Fruit fly (Drosophila melanogaster): ENCODE measurements around the gene CG5011.

The CG5011 gene

dm6 chr2L:1156592-1157249, 43.8 kb upstream of the CG5011 start (continued):
- TF ChIP-seq slou (GFP tag; optimal IDR thresholded peaks at IDR 0.05): no peak
- no peak for TF ChIP-seq Lpt (GFP tag; optimal IDR thresholded peaks at IDR 0.05)
- TF ChIP-seq al (GFP tag; IDR thresholded peaks at IDR 0.05): no peak
- TF ChIP-seq CG6765 (GFP tag; optimal IDR thresholded peaks at IDR 0.05): no peak
- TF ChIP-seq her (GFP tag; optimal IDR thresholded peaks at IDR 0.05): no peak
- TF ChIP-seq Hr39 (optimal IDR thresholded peaks at IDR 0.05): no peak
- TF ChIP-seq Nf-YB (GFP tag; optimal IDR thresholded peaks at IDR 0.05): no peak
- no peak for TF ChIP-seq Sry-δ (GFP tag; optimal IDR thresholded peaks at IDR 0.05)

- TF ChIP-seq CG7839 (tag; optimal IDR thresholded peaks at IDR 0.05) (no peak), zfh1 (GFP tag; IDR thresholded peaks at IDR 0.05) (no peak), slbo (GFP tag; IDR thresholded peaks at IDR 0.05) (0 out of 2 replicates have a peak, but pooled peaks have one; percentile 8), CG10431 (GFP tag; optimal IDR thresholded peaks at IDR 0.05) (no peak), z (GFP tag; IDR thresholded peaks at IDR 0.05) (peak; percentile 47; the same call in 1 of the 3 replicates), kah (GFP tag; optimal IDR thresholded peaks at IDR 0.05) (no peak), CG1603 (tag; optimal IDR thresholded peaks at IDR 0.05) (no peak), CG16863 (GFP tag; optimal IDR thresholded peaks at IDR 0.05) (no peak), ci (GFP tag; IDR thresholded peaks at IDR 0.05) (no peak), mirr (GFP tag; optimal IDR thresholded peaks at IDR 0.05) (peak; percentile 33), CG10147 (GFP tag; optimal IDR thresholded peaks at IDR 0.05) (no peak), Hmr (GFP tag; optimal IDR thresholded peaks at IDR 0.05) (no peak), ro (GFP tag; IDR thresholded peaks at IDR 0.05) (no peak), CG7745 (tag; optimal IDR thresholded peaks at IDR 0.05) (no peak), Kr (GFP tag; optimal IDR thresholded peaks at IDR 0.05) (no peak), cad (GFP tag; optimal IDR thresholded peaks at IDR 0.05) (no peak), D (optimal IDR thresholded peaks at IDR 0.05) (no peak), D (GFP tag; optimal IDR thresholded peaks at IDR 0.05) (no peak), so (GFP tag; IDR thresholded peaks at IDR 0.05) (0 out of 3 replicates have a peak, but pooled peaks have one; percentile 20), vvl (GFP tag; IDR thresholded peaks at IDR 0.05) (no peak), HmgZ (tag; optimal IDR thresholded peaks at IDR 0.05) (peak; percentile 20), CG13424 (tag; optimal IDR thresholded peaks at IDR 0.05) (no peak), sens (GFP tag) (peak; percentile 60), tin (GFP tag; optimal IDR thresholded peaks at IDR 0.05) (no peak), Nf-YA (GFP tag; IDR thresholded peaks at IDR 0.05) (no peak), CG6689 (GFP tag; IDR thresholded peaks at IDR 0.05) (no peak), Atf-2 (GFP tag; optimal IDR thresholded peaks at IDR 0.05) (no peak), phol (tag; optimal IDR thresholded peaks at IDR 0.05) (peak; percentile 38), CG9817 (tag; optimal IDR thresholded peaks at IDR 0.05) (no peak), CG13775 (GFP tag; optimal IDR thresholded peaks at IDR 0.05) (no peak), fd102C (GFP tag; optimal IDR thresholded peaks at IDR 0.05) (no peak), H2.0 (GFP tag; IDR thresholded peaks at IDR 0.05) (no peak), salm (tag; optimal IDR thresholded peaks at IDR 0.05) (no peak), grn (GFP tag; optimal IDR thresholded peaks at IDR 0.05) (peak; percentile 80), CG10209 (GFP tag; optimal IDR thresholded peaks at IDR 0.05) (no peak), CG7357 (GFP tag; IDR thresholded peaks at IDR 0.05) (no peak), CG2678 (tag; optimal IDR thresholded peaks at IDR 0.05) (no peak), pfk (GFP tag; optimal IDR thresholded peaks at IDR 0.05) (no peak), Dref (GFP tag; IDR thresholded peaks at IDR 0.05) (no peak), CG34376 (GFP tag; optimal IDR thresholded peaks at IDR 0.05) (peak; percentile 20), p53 (GFP tag; optimal IDR thresholded peaks at IDR 0.05) (peak; percentile 21), exex (tag; optimal IDR thresholded peaks at IDR 0.05) (peak; percentile 64), mam (GFP tag; optimal IDR thresholded peaks at IDR 0.05) (no peak)
Observed at dm6 chr2L:1157357-1157678, 43.2 kb upstream of the CG5011 start.

Measured in whole organism, embryonic.